Worm (Caenorhabditis elegans): Measurements from ENCODE around the gene ZK105.5.
A peak's percentile ranks its signal among the peaks of the same experiment; 100 is the strongest.

The ZK105.5 gene

DNA sequence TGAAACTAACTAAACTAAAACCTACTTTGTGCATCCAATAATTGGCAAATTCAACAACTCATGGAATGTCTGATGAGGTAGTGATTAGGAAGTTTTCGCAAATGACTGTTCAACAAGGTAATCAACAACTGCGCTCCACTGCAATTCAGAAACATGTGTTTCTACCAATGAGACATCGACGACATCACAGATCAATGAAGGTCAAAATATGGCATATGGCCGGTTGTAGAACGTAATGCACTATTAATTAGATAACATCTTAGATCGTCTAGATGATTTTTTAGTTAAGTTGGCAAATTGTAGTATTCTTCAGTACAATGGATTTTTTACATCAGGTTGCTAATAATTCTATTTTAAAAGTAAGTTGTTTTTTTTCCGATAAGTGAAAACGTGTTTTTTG is 31.3 kb downstream of the ZK105.5 start, which contains the start of the genes nhr-94 and nhr-152 (continued):
- TF ChIP-seq ceh-63 (GFP tag; optimal IDR thresholded peaks at IDR 0.05) (no peak), lin-35 (GFP tag; optimal IDR thresholded peaks at IDR 0.05) (peak in 1 of 2 experiments; percentile 60), pqm-1 (tag; optimal IDR thresholded peaks at IDR 0.05) (no peak), jun-1 (tag; optimal IDR thresholded peaks at IDR 0.05) (no peak), unc-130 (tag; optimal IDR thresholded peaks at IDR 0.05) (no peak), mdl-1 (tag; optimal IDR thresholded peaks at IDR 0.05) (no peak), elt-3 (tag; optimal IDR thresholded peaks at IDR 0.05) (peak in 1 of 6 experiments; percentile 17), sptf-1 (tag; optimal IDR thresholded peaks at IDR 0.05) (no peak), unc-98 (GFP tag; IDR thresholded peaks at IDR 0.05) (no peak), nhr-77 (tag; optimal IDR thresholded peaks at IDR 0.05) (no peak), hpl-2 (GFP tag; optimal IDR thresholded peaks at IDR 0.05) (no peak), nhr-90 (tag; optimal IDR thresholded peaks at IDR 0.05; ENCODE audit: poor library complexity) (no peak), ces-1 (GFP tag; optimal IDR thresholded peaks at IDR 0.05) (no peak), unc-30 (tag; optimal IDR thresholded peaks at IDR 0.05) (no peak), aly-2 (tag; optimal IDR thresholded peaks at IDR 0.05) (no peak), egl-27 (tag; optimal IDR thresholded peaks at IDR 0.05) (no peak), hlh-4 (tag; optimal IDR thresholded peaks at IDR 0.05) (no peak), ztf-11 (tag; optimal IDR thresholded peaks at IDR 0.05) (no peak), nhr-28 (tag; optimal IDR thresholded peaks at IDR 0.05) (no peak), lsy-2 (tag; optimal IDR thresholded peaks at IDR 0.05) (peak in 1 of 2 experiments; percentile 35), nhr-71 (tag; optimal IDR thresholded peaks at IDR 0.05) (peak; percentile 48), dpl-1 (GFP tag; optimal IDR thresholded peaks at IDR 0.05) (no peak), skn-1 (tag; optimal IDR thresholded peaks at IDR 0.05) (no peak), aha-1 (tag; optimal IDR thresholded peaks at IDR 0.05) (no peak), ztf-4 (tag; optimal IDR thresholded peaks at IDR 0.05) (no peak), fkh-4 (tag; optimal IDR thresholded peaks at IDR 0.05; ENCODE audit: borderline replicate concordance) (no peak), ceh-90 (tag; optimal IDR thresholded peaks at IDR 0.05) (no peak), lin-13 (GFP tag; optimal IDR thresholded peaks at IDR 0.05) (no peak), lin-14 (GFP tag; optimal IDR thresholded peaks at IDR 0.05) (peak; percentile 74), sox-4 (tag; optimal IDR thresholded peaks at IDR 0.05) (no peak), zag-1 (tag; optimal IDR thresholded peaks at IDR 0.05) (no peak), elt-2 (tag; optimal IDR thresholded peaks at IDR 0.05) (no peak), nhr-85 (tag) (peak; percentile 96), unc-86 (tag; optimal IDR thresholded peaks at IDR 0.05) (no peak), ets-5 (GFP tag; IDR thresholded peaks at IDR 0.05) (no peak), nhr-84 (tag; optimal IDR thresholded peaks at IDR 0.05) (no peak), vab-15 (tag; optimal IDR thresholded peaks at IDR 0.05) (no peak), pag-3 (tag; optimal IDR thresholded peaks at IDR 0.05; ENCODE audit: borderline replicate concordance, insufficient read depth) (no peak), C34B4.2 (tag; optimal IDR thresholded peaks at IDR 0.05) (no peak), lir-3 (tag; optimal IDR thresholded peaks at IDR 0.05; ENCODE audit: poor library complexity) (no peak), irx-1 (tag; optimal IDR thresholded peaks at IDR 0.05) (no peak), efl-3 (GFP tag; optimal IDR thresholded peaks at IDR 0.05) (no peak), lin-15B (tag; optimal IDR thresholded peaks at IDR 0.05) (no peak), Y116A8C.19 (tag; optimal IDR thresholded peaks at IDR 0.05; ENCODE audit: borderline replicate concordance) (no peak), dsc-1 (tag; optimal IDR thresholded peaks at IDR 0.05) (no peak), nhr-19 (GFP tag; conservative IDR thresholded peaks at IDR 0.05) (0 out of 2 replicates have a peak, but pooled peaks have one; percentile 8), nhr-76 (tag; optimal IDR thresholded peaks at IDR 0.05) (no peak), lin-39 (tag; optimal IDR thresholded peaks at IDR 0.05) (no peak), unc-62 (GFP tag; optimal IDR thresholded peaks at IDR 0.05) (no peak), F16B12.6 (tag; optimal IDR thresholded peaks at IDR 0.05) (no peak), efl-1 (optimal IDR thresholded peaks at IDR 0.05) (no peak), efl-1 (GFP tag; optimal IDR thresholded peaks at IDR 0.05 in 1 of 2) (peak in 1 of 2 experiments; percentile 60)
